Fruit fly (Drosophila melanogaster) whole organism, embryonic: ENCODE results near the gene comm.
A peak's percentile ranks its signal among the peaks of the same experiment; 100 is the strongest.

ENCODE experiments used
- CG10274 ChIP-seq: fragments of 200-800 bp; sonication (Bioruptor generic); optimal IDR thresholded peaks from 3 replicates; lab custom pipeline; 2017; ENCODE audit warnings: missing biosample characterization, mild to moderate bottlenecking, missing genetic modification characterization
- CG12659 ChIP-seq: fragments of 200-800 bp; sonication (Bioruptor generic); optimal IDR thresholded peaks from 3 replicates; lab custom pipeline; 2017; ENCODE audit warnings: mild to moderate bottlenecking, missing biosample characterization, missing genetic modification reagents, missing genetic modification characterization
- CG12769 ChIP-seq: fragments of 200-800 bp; sonication (Bioruptor generic); optimal IDR thresholded peaks from 2 replicates; lab custom pipeline; 2019; ENCODE audit warnings: missing biosample characterization, mild to moderate bottlenecking, missing genetic modification characterization, moderate library complexity
- CG14441 ChIP-seq: fragments of 200-800 bp; sonication (Bioruptor generic); IDR thresholded peaks from 2 replicates; pipeline ENCODE4 v1.3.6; 2022; ENCODE audit warnings: missing biosample characterization, missing genetic modification characterization
- CG1602 ChIP-seq: fragments of 200-800 bp; sonication (Bioruptor generic); optimal IDR thresholded peaks from 3 replicates; lab custom pipeline; 2016; ENCODE audit warnings: missing biosample characterization, missing genetic modification characterization
- CG1647 ChIP-seq: fragments of 200-800 bp; sonication (Bioruptor generic); optimal IDR thresholded peaks from 3 replicates; lab custom pipeline; 2016; ENCODE audit warnings: missing biosample characterization, missing genetic modification characterization
- CG16813 ChIP-seq: fragments of 200-800 bp; sonication (Bioruptor generic); IDR thresholded peaks from 3 replicates; pipeline ENCODE4 v1.3.6; 2022; ENCODE audit warnings: missing biosample characterization, missing genetic modification characterization; ENCODE audit not compliant: partially characterized antibody
- CG18262 ChIP-seq: fragments of 200-800 bp; optimal IDR thresholded peaks from 3 replicates; lab custom pipeline; 2019; ENCODE audit warnings: missing biosample characterization, mild to moderate bottlenecking, missing genetic modification characterization, moderate library complexity
- CG18476 ChIP-seq: fragments of 200-800 bp; sonication (Bioruptor generic); optimal IDR thresholded peaks from 2 replicates; lab custom pipeline; 2016; ENCODE audit warnings: missing biosample characterization, mild to moderate bottlenecking, missing genetic modification characterization
- CG18619 ChIP-seq: fragments of 200-800 bp; sonication (Bioruptor generic); optimal IDR thresholded peaks from 3 replicates; lab custom pipeline; 2017; ENCODE audit warnings: missing biosample characterization, mild to moderate bottlenecking, missing genetic modification characterization
- CG30431 ChIP-seq: fragments of 200-800 bp; sonication (Bioruptor generic); optimal IDR thresholded peaks from 2 replicates; lab custom pipeline; 2017; ENCODE audit warnings: missing biosample characterization, missing genetic modification characterization
- CG32767 ChIP-seq: fragments of 200-800 bp; sonication (Bioruptor generic); IDR thresholded peaks from 2 replicates; pipeline ENCODE4 v1.3.6; 2022; ENCODE audit warnings: missing biosample characterization, missing genetic modification characterization
- CG32772 ChIP-seq: fragments of 200-800 bp; sonication (Bioruptor generic); IDR thresholded peaks from 2 replicates; pipeline ENCODE4 v1.3.6; 2022; ENCODE audit warnings: missing biosample characterization, missing genetic modification characterization
- CG33557 ChIP-seq: fragments of 200-800 bp; sonication (Bioruptor generic); optimal IDR thresholded peaks from 2 replicates; lab custom pipeline; 2019; ENCODE audit warnings: missing biosample characterization, mild to moderate bottlenecking, missing genetic modification characterization, moderate library complexity
- CG34224 ChIP-seq: fragments of 200-800 bp; sonication (Bioruptor generic); IDR thresholded peaks from 3 replicates; pipeline ENCODE4 v1.3.6; 2022; ENCODE audit warnings: missing biosample characterization, missing genetic modification characterization; ENCODE audit not compliant: partially characterized antibody
- CG3995 ChIP-seq: fragments of 200-800 bp; sonication (Bioruptor generic); optimal IDR thresholded peaks from 3 replicates; lab custom pipeline; 2016; ENCODE audit warnings: missing biosample characterization, missing genetic modification characterization
- CG42726 ChIP-seq: fragments of 200-800 bp; sonication (Bioruptor generic); IDR thresholded peaks from 2 replicates; pipeline ENCODE4 v1.3.6; 2022; ENCODE audit warnings: missing biosample characterization, missing genetic modification characterization; ENCODE audit not compliant: partially characterized antibody
- CG4424 ChIP-seq: fragments of 200-800 bp; sonication (Bioruptor generic); optimal IDR thresholded peaks from 3 replicates; lab custom pipeline; 2016; ENCODE audit warnings: missing biosample characterization, missing genetic modification characterization
- CG4617 ChIP-seq: fragments of 200-800 bp; sonication (Bioruptor generic); optimal IDR thresholded peaks from 3 replicates; lab custom pipeline; 2016; ENCODE audit warnings: missing biosample characterization, missing genetic modification characterization, borderline replicate concordance
- CG5180 ChIP-seq: fragments of 200-800 bp; sonication (Bioruptor generic); optimal IDR thresholded peaks from 3 replicates; lab custom pipeline; 2017; ENCODE audit warnings: missing biosample characterization, missing genetic modification characterization, mild to moderate bottlenecking, moderate library complexity, missing genetic modification reagents
- CG5953 ChIP-seq: fragments of 200-800 bp; sonication (Bioruptor generic); IDR thresholded peaks from 2 replicates; pipeline ENCODE4 v1.3.6; 2022; ENCODE audit warnings: missing biosample characterization, missing genetic modification characterization
- CG8388 ChIP-seq: fragments of 200-800 bp; sonication (Bioruptor generic); optimal IDR thresholded peaks from 2 replicates; lab custom pipeline; 2019; ENCODE audit warnings: missing biosample characterization, mild to moderate bottlenecking, missing genetic modification characterization, moderate library complexity
- Fer2 ChIP-seq: fragments of 200-800 bp; sonication (Bioruptor generic); optimal IDR thresholded peaks from 2 replicates; lab custom pipeline; 2018; ENCODE audit warnings: missing biosample characterization, mild to moderate bottlenecking, missing genetic modification characterization, moderate library complexity
- Fer3 ChIP-seq: fragments of 200-800 bp; sonication (Bioruptor generic); optimal IDR thresholded peaks from 2 replicates; lab custom pipeline; 2018; ENCODE audit warnings: missing biosample characterization, mild to moderate bottlenecking, missing genetic modification characterization, moderate library complexity
- H15 ChIP-seq: fragments of 200-800 bp; sonication (Bioruptor generic); IDR thresholded peaks from 3 replicates; pipeline ENCODE4 v1.3.6; 2022; ENCODE audit warnings: missing biosample characterization, missing genetic modification characterization
- HHEX ChIP-seq: fragments of 200-800 bp; sonication (Bioruptor generic); optimal IDR thresholded peaks from 3 replicates; lab custom pipeline; 2017; ENCODE audit warnings: missing biosample characterization, mild to moderate bottlenecking, missing genetic modification characterization, missing genetic modification reagents
- HmgD ChIP-seq: fragments of 200-800 bp; sonication (Bioruptor generic); optimal IDR thresholded peaks from 3 replicates; lab custom pipeline; 2016; ENCODE audit warnings: missing biosample characterization, missing genetic modification characterization
- HmgZ ChIP-seq: fragments of 200-800 bp; sonication (Bioruptor generic); optimal IDR thresholded peaks from 2 replicates; lab custom pipeline; 2018; ENCODE audit warnings: missing biosample characterization, mild to moderate bottlenecking, missing genetic modification characterization
- Lim3 ChIP-seq: fragments of 200-800 bp; sonication (Bioruptor generic); IDR thresholded peaks from 2 replicates; pipeline ENCODE4 v1.3.6; 2022; ENCODE audit warnings: missing biosample characterization, missing genetic modification characterization
- Nf-YA ChIP-seq: fragments of 200-800 bp; sonication (Bioruptor generic); IDR thresholded peaks from 2 replicates; pipeline ENCODE4 v1.3.6; 2022; ENCODE audit warnings: missing biosample characterization, missing genetic modification characterization
- Spps ChIP-seq: fragments of 200-800 bp; sonication (Bioruptor generic); optimal IDR thresholded peaks from 2 replicates; lab custom pipeline; 2018; ENCODE audit warnings: missing biosample characterization, mild to moderate bottlenecking, missing genetic modification characterization
- Taf1 ChIP-seq: fragments of 200-800 bp; sonication (Bioruptor generic); IDR thresholded peaks from 2 replicates; pipeline ENCODE4 v1.3.6; 2022; ENCODE audit warnings: missing biosample characterization, missing genetic modification characterization
- YL-1 ChIP-seq: fragments of 200-800 bp; sonication (Bioruptor generic); optimal IDR thresholded peaks from 3 replicates; lab custom pipeline; 2017; ENCODE audit warnings: missing biosample characterization, mild to moderate bottlenecking, missing genetic modification characterization
- aop ChIP-seq: fragments of 200-800 bp; sonication (Bioruptor generic); IDR thresholded peaks from 2 replicates; pipeline ENCODE4 v1.3.6; 2022; ENCODE audit warnings: missing biosample characterization, missing genetic modification characterization
- ato ChIP-seq: fragments of 200-800 bp; sonication (Bioruptor generic); IDR thresholded peaks from 2 replicates; pipeline ENCODE4 v1.3.6; 2022; ENCODE audit warnings: missing biosample characterization, missing genetic modification characterization; ENCODE audit not compliant: partially characterized antibody
- az2 ChIP-seq: fragments of 200-800 bp; sonication (Bioruptor generic); optimal IDR thresholded peaks from 3 replicates; lab custom pipeline; 2016; ENCODE audit warnings: missing biosample characterization, missing genetic modification characterization
- croc ChIP-seq: fragments of 200-800 bp; sonication (Bioruptor generic); conservative IDR thresholded peaks from 3 replicates; pipeline ENCODE4 v1.3.6; 2022; ENCODE audit warnings: missing biosample characterization, missing genetic modification characterization
- dati ChIP-seq: fragments of 200-800 bp; sonication (Bioruptor generic); IDR thresholded peaks from 2 replicates; pipeline ENCODE4 v1.3.6; 2022; ENCODE audit warnings: missing biosample characterization, missing genetic modification characterization
- dpn ChIP-seq, 2 experiments: fragments of 200-800 bp; sonication (Bioruptor generic); optimal IDR thresholded peaks; 3 replicates each; lab custom pipeline; 2016; ENCODE audit warnings: missing biosample characterization in 2 of 2, missing genetic modification characterization in 2 of 2
- fru ChIP-seq: fragments of >200 bp; optimal IDR thresholded peaks from 2 replicates; lab custom pipeline; 2017
- jing ChIP-seq: fragments of 200-800 bp; sonication (Bioruptor generic); optimal IDR thresholded peaks from 2 replicates; lab custom pipeline; 2018; ENCODE audit warnings: missing biosample characterization, mild to moderate bottlenecking, missing genetic modification characterization
- oc ChIP-seq: fragments of 200-800 bp; sonication (Bioruptor generic); optimal IDR thresholded peaks from 2 replicates; lab custom pipeline; 2018; ENCODE audit warnings: missing biosample characterization, mild to moderate bottlenecking, missing genetic modification characterization, moderate library complexity
- prd ChIP-seq, 3 experiments: fragments of >200 bp in 2 of 3; fragments of 200-800 bp in 1 of 3; sonication (Bioruptor generic) in 1 of 3; optimal IDR thresholded peaks in 2 of 3; IDR thresholded peaks in 1 of 3; 2 replicates in 2 of 3; 3 replicates in 1 of 3; pipeline versions ENCODE4 v1.3.6 to Lab custom; 2017 to 2022; ENCODE audit warnings: missing biosample characterization in 1 of 3, missing genetic modification characterization in 1 of 3
- sens-2 ChIP-seq: fragments of 200-800 bp; sonication (Bioruptor generic); IDR thresholded peaks from 2 replicates; pipeline ENCODE4 v1.3.6; 2022; ENCODE audit warnings: missing biosample characterization, missing genetic modification characterization
- seq ChIP-seq: fragments of 200-800 bp; sonication (Bioruptor generic); IDR thresholded peaks from 2 replicates; pipeline ENCODE4 v1.3.6; 2022; ENCODE audit warnings: missing biosample characterization, missing genetic modification characterization
- tna ChIP-seq: fragments of 200-800 bp; sonication (Bioruptor generic); IDR thresholded peaks from 2 replicates; pipeline ENCODE4 v1.3.6; 2022; ENCODE audit warnings: missing biosample characterization, missing genetic modification characterization; ENCODE audit not compliant: partially characterized antibody
- unpg ChIP-seq: fragments of 200-800 bp; sonication (Bioruptor generic); optimal IDR thresholded peaks from 3 replicates; lab custom pipeline; 2018; ENCODE audit warnings: missing biosample characterization, mild to moderate bottlenecking, missing genetic modification characterization, moderate library complexity
- vfl ChIP-seq: fragments of 200-800 bp; sonication (Bioruptor generic); optimal IDR thresholded peaks from 2 replicates; lab custom pipeline; 2016; ENCODE audit warnings: missing biosample characterization, missing genetic modification characterization
- zfh1 ChIP-seq: fragments of 200-800 bp; sonication (Bioruptor generic); IDR thresholded peaks from 3 replicates; pipeline ENCODE4 v1.3.6; 2022; ENCODE audit warnings: missing biosample characterization, missing genetic modification characterization

The comm gene

DNA sequence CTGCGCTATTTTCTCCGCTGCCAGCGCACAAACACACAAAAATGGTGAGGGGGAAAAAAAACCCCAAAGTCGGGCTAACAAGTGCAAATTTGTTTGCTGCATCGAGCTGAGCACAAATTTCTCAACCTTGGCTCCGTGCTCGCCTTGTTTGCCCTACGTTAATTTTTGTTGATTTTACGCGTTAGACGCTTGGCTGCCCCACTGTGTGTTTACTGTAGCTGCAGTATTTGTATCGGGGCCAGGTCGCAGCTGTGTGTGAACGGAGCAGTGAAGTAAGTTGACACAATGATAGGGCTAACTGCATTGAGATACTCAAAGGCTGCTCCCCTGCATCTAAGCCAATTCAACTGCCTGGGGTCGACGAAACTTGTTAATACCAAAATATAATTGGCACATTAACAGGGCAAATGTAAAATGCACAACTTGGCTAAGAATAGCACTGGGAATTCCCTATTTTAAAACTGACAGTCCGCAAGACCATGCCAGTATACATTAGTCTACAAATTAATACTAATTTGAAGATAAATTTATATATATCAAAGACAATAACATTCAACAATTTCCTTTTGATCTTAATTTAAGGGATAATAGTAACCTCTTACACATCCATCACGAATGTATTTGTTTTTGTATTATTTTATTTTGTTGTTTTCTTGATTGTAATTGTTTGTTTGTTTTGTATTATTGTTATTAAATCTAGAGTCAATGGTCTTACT is 12.3 kb downstream of the comm start, which contains the start of gene CG42571 (continued):
- TF ChIP-seq prd (optimal IDR thresholded peaks at IDR 0.05; lab: Kevin White, UChicago), result no peak
- peak; percentile 35; the same call in 1 of the 3 replicates for TF ChIP-seq prd (GFP tag; IDR thresholded peaks at IDR 0.05; lab: Robert Waterston, UW)
- peak; percentile 25 for TF ChIP-seq YL-1
- TF ChIP-seq Taf1, result no peak
- TF ChIP-seq HmgD, result no peak
- TF ChIP-seq Nf-YA (GFP tag; lab: Robert Waterston, UW), result no peak
- no peak for TF ChIP-seq CG10274 (GFP tag; lab: Kevin White, UChicago)
- TF ChIP-seq CG32767 (GFP tag; lab: Robert Waterston, UW), result no peak
- TF ChIP-seq jing (GFP tag; lab: Kevin White, UChicago), result no peak
- no peak for TF ChIP-seq CG34224 (GFP tag; lab: Robert Waterston, UW)
- TF ChIP-seq vfl, result no peak
- TF ChIP-seq CG32772 (GFP tag; lab: Robert Waterston, UW), result no peak
- no peak for TF ChIP-seq Fer2
- TF ChIP-seq CG3995 (GFP tag; lab: Kevin White, UChicago), result no peak
- no peak for TF ChIP-seq CG4617 (GFP tag; lab: Kevin White, UChicago)
- TF ChIP-seq ato (GFP tag; lab: Robert Waterston, UW), result no peak
- TF ChIP-seq Fer3 (tag; lab: Kevin White, UChicago), result no peak
- TF ChIP-seq HHEX (GFP tag; lab: Kevin White, UChicago), result peak; percentile 28
- no peak for TF ChIP-seq CG16813 (GFP tag; lab: Robert Waterston, UW)
- peak; percentile 57 for TF ChIP-seq CG33557 (GFP tag; lab: Kevin White, UChicago)
- TF ChIP-seq unpg, result peak; percentile 32
- TF ChIP-seq CG12659 (GFP tag; lab: Kevin White, UChicago), result no peak
- TF ChIP-seq fru, result no peak
- peak; percentile 17 for TF ChIP-seq CG18262
- TF ChIP-seq dati (GFP tag; lab: Robert Waterston, UW), result no peak
- TF ChIP-seq CG14441 (GFP tag; lab: Robert Waterston, UW), result no peak
- no peak for TF ChIP-seq CG12769 (tag; lab: Kevin White, UChicago)
- TF ChIP-seq sens-2, result no peak
- TF ChIP-seq croc (GFP tag; lab: Robert Waterston, UW), result no peak
- no peak for TF ChIP-seq CG1602 (GFP tag; lab: Kevin White, UChicago)
- TF ChIP-seq CG42726 (GFP tag; lab: Robert Waterston, UW), result no peak
- TF ChIP-seq aop (GFP tag; lab: Robert Waterston, UW), result no peak
- no peak for TF ChIP-seq CG5953
- no peak for TF ChIP-seq dpn (GFP tag; optimal IDR thresholded peaks at IDR 0.05; lab: Kevin White, UChicago)
- no peak for TF ChIP-seq CG8388
- TF ChIP-seq oc, result peak; percentile 19
- TF ChIP-seq CG18619 (GFP tag; lab: Kevin White, UChicago), result peak; percentile 4
- TF ChIP-seq HmgZ (tag; lab: Kevin White, UChicago), result peak; percentile 15
- TF ChIP-seq Spps (tag; lab: Kevin White, UChicago), result peak; percentile 21
- no peak for TF ChIP-seq CG18476 (GFP tag; lab: Kevin White, UChicago)
- TF ChIP-seq az2 (GFP tag; lab: Kevin White, UChicago), result no peak
- TF ChIP-seq CG4424 (GFP tag; lab: Kevin White, UChicago), result peak; percentile 22
- TF ChIP-seq CG30431 (GFP tag; lab: Kevin White, UChicago), result no peak
- peak; percentile 50 for TF ChIP-seq CG5180 (GFP tag; lab: Kevin White, UChicago)
- no peak for TF ChIP-seq H15 (GFP tag; lab: Robert Waterston, UW)
- peak; percentile 71; the same call in 2 of the 3 replicates for TF ChIP-seq zfh1 (GFP tag; lab: Robert Waterston, UW)
- peak; percentile 66; the same call in 1 of the 2 replicates for TF ChIP-seq seq (GFP tag; lab: Robert Waterston, UW)
- TF ChIP-seq CG1647, result no peak
- no peak for TF ChIP-seq Lim3
- TF ChIP-seq tna (GFP tag; lab: Robert Waterston, UW), result no peak
